Fruit fly (Drosophila melanogaster): ENCODE data around the gene CG15601.
A peak's percentile ranks its signal among the peaks of the same experiment; 100 is the strongest.

Gene CG15601

DNA sequence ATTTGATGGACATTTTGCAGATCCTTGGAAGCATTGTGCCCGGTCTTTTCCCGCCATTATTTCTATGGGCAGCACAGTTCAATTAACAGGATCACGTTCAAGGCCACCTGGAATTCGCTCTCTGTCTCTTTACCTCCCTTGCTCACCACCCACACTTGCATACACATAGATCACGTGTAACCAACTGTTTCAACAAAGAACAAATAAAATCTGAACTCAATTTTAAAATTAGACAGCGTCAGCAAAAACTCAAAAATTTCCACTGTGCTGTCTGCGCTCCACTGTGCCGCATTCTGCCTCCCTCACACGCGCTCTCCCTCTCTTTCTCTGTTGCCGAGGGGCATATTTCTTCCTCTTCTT lies 843 bp upstream of the CG15601 start (continued):
- TF ChIP-seq Met (GFP tag; optimal IDR thresholded peaks at IDR 0.05) (no peak), CG7368 (GFP tag; optimal IDR thresholded peaks at IDR 0.05) (no peak), CG3032 (tag; optimal IDR thresholded peaks at IDR 0.05) (peak; percentile 9), Lpt (GFP tag; optimal IDR thresholded peaks at IDR 0.05) (no peak), CG6276 (GFP tag; optimal IDR thresholded peaks at IDR 0.05) (no peak), salr (GFP tag; optimal IDR thresholded peaks at IDR 0.05) (no peak), esn (GFP tag; optimal IDR thresholded peaks at IDR 0.05) (peak; percentile 23), CG16779 (tag; optimal IDR thresholded peaks at IDR 0.05) (no peak), cyc (GFP tag; optimal IDR thresholded peaks at IDR 0.05) (no peak), lz (GFP tag; optimal IDR thresholded peaks at IDR 0.05) (peak; percentile 6), Eip75B (GFP tag; optimal IDR thresholded peaks at IDR 0.05) (peak; percentile 36), fd59A (GFP tag; optimal IDR thresholded peaks at IDR 0.05) (no peak), Sox102F (GFP tag; optimal IDR thresholded peaks at IDR 0.05) (no peak), CG9139 (GFP tag; optimal IDR thresholded peaks at IDR 0.05) (no peak), topi (GFP tag; optimal IDR thresholded peaks at IDR 0.05) (no peak), Gug (GFP tag; IDR thresholded peaks at IDR 0.05) (no peak), spab (GFP tag; optimal IDR thresholded peaks at IDR 0.05) (no peak), CG10669 (GFP tag; optimal IDR thresholded peaks at IDR 0.05) (no peak), CG10631 (GFP tag; optimal IDR thresholded peaks at IDR 0.05) (no peak), CG34406 (GFP tag; optimal IDR thresholded peaks at IDR 0.05) (no peak), CG6854 (GFP tag; optimal IDR thresholded peaks at IDR 0.05) (no peak), dac (GFP tag; optimal IDR thresholded peaks at IDR 0.05) (no peak), net (GFP tag; optimal IDR thresholded peaks at IDR 0.05) (no peak), vri (GFP tag; optimal IDR thresholded peaks at IDR 0.05) (no peak), CG8632 (GFP tag; optimal IDR thresholded peaks at IDR 0.05) (no peak), Hr39 (GFP tag; optimal IDR thresholded peaks at IDR 0.05) (peak; percentile 44), CG1621 (tag; optimal IDR thresholded peaks at IDR 0.05) (peak; percentile 28), fkh (GFP tag; optimal IDR thresholded peaks at IDR 0.05) (no peak)

DNA sequence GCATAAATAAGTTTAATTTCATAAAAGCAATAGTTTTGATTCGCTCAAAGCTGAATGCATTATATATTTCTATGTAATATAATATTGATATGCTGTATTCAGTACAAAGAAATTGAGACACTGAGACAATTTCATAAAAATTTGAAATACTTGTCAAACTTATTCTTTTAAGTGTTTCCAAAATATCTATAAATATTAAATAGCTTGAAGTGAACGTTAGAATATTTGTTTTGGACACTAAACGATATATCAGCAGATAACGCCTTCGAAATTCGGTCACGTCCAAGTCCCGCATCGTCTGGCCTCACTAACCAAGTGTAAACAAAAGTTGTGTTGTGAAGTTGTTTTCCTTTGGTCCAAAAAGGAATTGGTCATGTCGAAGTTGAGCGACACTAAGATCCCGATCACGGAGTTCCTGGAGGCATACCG lies 318 bp downstream of the CG15601 start:
- TF ChIP-seq Eip78C (GFP tag) (peak; percentile 43), fkh (GFP tag; optimal IDR thresholded peaks at IDR 0.05) (peak; percentile 74), Lpt (GFP tag; optimal IDR thresholded peaks at IDR 0.05) (no peak), svp (GFP tag) (peak; percentile 48), CG4318 (GFP tag; optimal IDR thresholded peaks at IDR 0.05) (no peak)

DNA sequence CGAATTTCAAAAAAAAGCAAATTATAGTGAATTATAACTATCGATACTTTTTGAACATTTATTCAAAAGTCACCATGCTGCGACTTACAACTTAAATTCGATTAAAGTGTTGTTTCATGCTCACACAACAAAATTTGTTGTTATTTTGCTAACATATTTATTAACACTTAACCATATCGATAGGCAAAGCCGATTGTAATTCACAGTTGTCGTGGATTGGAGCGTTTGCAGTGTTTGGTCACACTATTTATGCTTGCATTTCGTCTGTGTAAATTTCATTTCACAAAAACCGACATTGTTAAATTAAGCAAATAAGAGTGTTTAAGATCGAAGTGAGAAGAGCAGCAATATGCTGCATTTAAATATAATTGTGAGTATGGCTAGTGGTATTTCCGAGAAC lies 2.0 kb downstream of the CG15601 start, which contains the start of gene HUWE1:
Gene HUWE1, plus strand, starts transcription at position 220 of the 400 bp plus-strand sequence.
- 0 out of 2 replicates have a peak, but pooled peaks have one; percentile 14 for TF ChIP-seq CG15336 (GFP tag; IDR thresholded peaks at IDR 0.05)
- TF ChIP-seq Sox14 (GFP tag; optimal IDR thresholded peaks at IDR 0.05), result peak; percentile 17
- no peak for TF ChIP-seq CG16779 (tag; optimal IDR thresholded peaks at IDR 0.05)
- TF ChIP-seq dsx (GFP tag; optimal IDR thresholded peaks at IDR 0.05; ENCODE audit: poor library complexity, severe bottlenecking), result peak; percentile 25
- TF ChIP-seq spab (GFP tag; optimal IDR thresholded peaks at IDR 0.05), result no peak
- TF ChIP-seq CG6854 (GFP tag; optimal IDR thresholded peaks at IDR 0.05), result peak; percentile 47
- TF ChIP-seq CG10669 (GFP tag; optimal IDR thresholded peaks at IDR 0.05), result no peak
- no peak for TF ChIP-seq CG31627 (GFP tag; optimal IDR thresholded peaks at IDR 0.05)
- peak; percentile 10 for TF ChIP-seq esn (GFP tag; optimal IDR thresholded peaks at IDR 0.05)

DNA sequence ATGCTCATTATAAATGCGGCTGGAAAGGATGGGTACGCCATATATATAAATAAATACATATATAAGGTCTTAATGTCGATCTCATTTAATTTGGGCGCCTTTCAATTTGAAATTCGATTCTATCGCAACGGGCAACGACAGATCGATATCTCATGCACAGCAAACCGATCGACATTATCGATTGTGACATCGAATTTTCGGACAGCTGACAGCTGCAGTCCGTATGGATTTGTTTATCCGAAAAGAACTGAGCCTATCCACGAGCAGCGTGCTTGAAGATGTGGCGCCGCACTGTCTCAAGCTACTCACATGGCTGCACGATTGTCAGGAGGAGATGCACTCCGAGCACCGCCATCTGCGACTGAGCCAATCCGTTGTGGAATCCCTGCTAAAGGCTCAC lies 21.5 kb downstream of the CG15601 start, which contains the start of gene CG8191:
Gene CG8191, plus strand, starts transcription at position 211 of the 400 bp plus-strand sequence.
- TF ChIP-seq topi (GFP tag; optimal IDR thresholded peaks at IDR 0.05), result no peak
- no peak for TF ChIP-seq Sox102F (GFP tag; optimal IDR thresholded peaks at IDR 0.05)
- TF ChIP-seq Ets96B (tag; optimal IDR thresholded peaks at IDR 0.05), result no peak
- no peak for TF ChIP-seq CG7368 (GFP tag; optimal IDR thresholded peaks at IDR 0.05)
- TF ChIP-seq acj6 (GFP tag; optimal IDR thresholded peaks at IDR 0.05), result no peak
- no peak for TF ChIP-seq dsx (GFP tag; optimal IDR thresholded peaks at IDR 0.05; ENCODE audit: poor library complexity, severe bottlenecking)
- no peak for TF ChIP-seq CG31627 (GFP tag; optimal IDR thresholded peaks at IDR 0.05)
- TF ChIP-seq OdsH (GFP tag; optimal IDR thresholded peaks at IDR 0.05), result no peak
- TF ChIP-seq Sox14 (GFP tag; optimal IDR thresholded peaks at IDR 0.05), result no peak
- TF ChIP-seq CG6276 (GFP tag; optimal IDR thresholded peaks at IDR 0.05), result no peak
- TF ChIP-seq svp (GFP tag), result no peak
- no peak for TF ChIP-seq achi (GFP tag; optimal IDR thresholded peaks at IDR 0.05)

Data from whole organism, prepupa.